Fruit fly (Drosophila melanogaster) whole organism, embryonic: ENCODE data around the gene sisA.
A peak's percentile ranks its signal among the peaks of the same experiment; 100 is the strongest.

Source experiments
- ATbp ChIP-seq: fragments of 200-800 bp; sonication (Bioruptor generic); optimal IDR thresholded peaks from 2 replicates; lab custom pipeline; 2017; ENCODE audit warnings: missing biosample characterization, mild to moderate bottlenecking, missing genetic modification characterization, missing genetic modification reagents
- Atf6 ChIP-seq: fragments of 200-800 bp; sonication (Bioruptor generic); IDR thresholded peaks from 2 replicates; pipeline ENCODE4 v1.3.6; 2022; ENCODE audit warnings: missing biosample characterization, missing genetic modification characterization
- Bteb2 ChIP-seq: fragments of 200-800 bp; sonication (Bioruptor generic); optimal IDR thresholded peaks from 2 replicates; lab custom pipeline; 2016; ENCODE audit warnings: missing biosample characterization, missing genetic modification characterization
- C15 ChIP-seq: fragments of 200-800 bp; sonication (Bioruptor generic); IDR thresholded peaks from 3 replicates; pipeline ENCODE4 v1.3.6; 2022; ENCODE audit warnings: missing biosample characterization, missing genetic modification characterization
- CG10366 ChIP-seq: fragments of 200-800 bp; sonication (Bioruptor generic); IDR thresholded peaks from 2 replicates; pipeline ENCODE4 v1.3.6; 2022; ENCODE audit warnings: missing biosample characterization, missing genetic modification characterization
- CG11085 ChIP-seq: fragments of 200-800 bp; sonication (Bioruptor generic); IDR thresholded peaks from 2 replicates; pipeline ENCODE4 v1.3.6; 2022; ENCODE audit warnings: missing biosample characterization, missing genetic modification characterization
- CG12155 ChIP-seq: fragments of 200-800 bp; sonication (Bioruptor generic); optimal IDR thresholded peaks from 3 replicates; lab custom pipeline; 2016; ENCODE audit warnings: missing biosample characterization, missing genetic modification characterization
- CG12769 ChIP-seq: fragments of 200-800 bp; sonication (Bioruptor generic); optimal IDR thresholded peaks from 2 replicates; lab custom pipeline; 2019; ENCODE audit warnings: missing biosample characterization, mild to moderate bottlenecking, missing genetic modification characterization, moderate library complexity
- CG13123 ChIP-seq: fragments of 200-800 bp; sonication (Bioruptor generic); optimal IDR thresholded peaks from 2 replicates; lab custom pipeline; 2016; ENCODE audit warnings: missing biosample characterization, missing genetic modification characterization
- CG13287 ChIP-seq: fragments of 200-800 bp; sonication (Bioruptor generic); IDR thresholded peaks from 2 replicates; pipeline ENCODE4 v1.3.6; 2022; ENCODE audit warnings: missing biosample characterization, missing genetic modification characterization; ENCODE audit not compliant: partially characterized antibody
- CG14441 ChIP-seq: fragments of 200-800 bp; sonication (Bioruptor generic); IDR thresholded peaks from 2 replicates; pipeline ENCODE4 v1.3.6; 2022; ENCODE audit warnings: missing biosample characterization, missing genetic modification characterization
- CG15011 ChIP-seq: fragments of 200-800 bp; sonication (Bioruptor generic); optimal IDR thresholded peaks from 3 replicates; lab custom pipeline; 2018; ENCODE audit warnings: missing biosample characterization, mild to moderate bottlenecking, missing genetic modification characterization
- CG15269 ChIP-seq: fragments of 200-800 bp; sonication (Bioruptor generic); optimal IDR thresholded peaks from 2 replicates; lab custom pipeline; 2018; ENCODE audit warnings: missing biosample characterization, mild to moderate bottlenecking, missing genetic modification characterization, moderate library complexity
- CG1603 ChIP-seq: fragments of 200-800 bp; sonication (Bioruptor generic); optimal IDR thresholded peaks from 2 replicates; lab custom pipeline; 2019; ENCODE audit warnings: missing biosample characterization, mild to moderate bottlenecking, missing genetic modification characterization, moderate library complexity
- CG17361 ChIP-seq: fragments of 200-800 bp; sonication (Bioruptor generic); IDR thresholded peaks from 3 replicates; pipeline ENCODE4 v1.3.6; 2022; ENCODE audit warnings: missing biosample characterization, missing genetic modification characterization
- CG2712 ChIP-seq: fragments of 200-800 bp; optimal IDR thresholded peaks from 3 replicates; lab custom pipeline; 2019; ENCODE audit warnings: missing biosample characterization, mild to moderate bottlenecking, missing genetic modification characterization, moderate library complexity
- CG30403 ChIP-seq: fragments of 200-800 bp; sonication (Bioruptor generic); optimal IDR thresholded peaks from 3 replicates; lab custom pipeline; 2016; ENCODE audit warnings: missing biosample characterization, missing genetic modification characterization
- CG32532 ChIP-seq: fragments of 200-800 bp; sonication (Bioruptor generic); IDR thresholded peaks from 2 replicates; pipeline ENCODE4 v1.3.6; 2022; ENCODE audit warnings: missing biosample characterization, missing genetic modification characterization
- CG32772 ChIP-seq: fragments of 200-800 bp; sonication (Bioruptor generic); IDR thresholded peaks from 2 replicates; pipeline ENCODE4 v1.3.6; 2022; ENCODE audit warnings: missing biosample characterization, missing genetic modification characterization
- CG5180 ChIP-seq: fragments of 200-800 bp; sonication (Bioruptor generic); optimal IDR thresholded peaks from 3 replicates; lab custom pipeline; 2017; ENCODE audit warnings: missing biosample characterization, missing genetic modification characterization, mild to moderate bottlenecking, moderate library complexity, missing genetic modification reagents
- CG7357 ChIP-seq: fragments of 200-800 bp; sonication (Bioruptor generic); IDR thresholded peaks from 3 replicates; pipeline ENCODE4 v1.3.6; 2022; ENCODE audit warnings: missing biosample characterization, missing genetic modification characterization
- CG7839 ChIP-seq: fragments of 200-800 bp; sonication (Bioruptor generic); optimal IDR thresholded peaks from 3 replicates; lab custom pipeline; 2018; ENCODE audit warnings: missing biosample characterization, mild to moderate bottlenecking, missing genetic modification characterization, moderate library complexity
- CG7928 ChIP-seq: fragments of 200-800 bp; sonication (Bioruptor generic); optimal IDR thresholded peaks from 2 replicates; lab custom pipeline; 2017; ENCODE audit warnings: missing biosample characterization, mild to moderate bottlenecking, missing genetic modification characterization
- CG7987 ChIP-seq: fragments of 200-800 bp; sonication (Bioruptor generic); optimal IDR thresholded peaks from 2 replicates; lab custom pipeline; 2018; ENCODE audit warnings: missing biosample characterization, mild to moderate bottlenecking, missing genetic modification characterization, moderate library complexity
- CG8281 ChIP-seq: fragments of 200-800 bp; sonication (Bioruptor generic); optimal IDR thresholded peaks from 2 replicates; lab custom pipeline; 2018; ENCODE audit warnings: missing biosample characterization, mild to moderate bottlenecking, missing genetic modification characterization, moderate library complexity
- Dfd ChIP-seq, 2 experiments: fragments of >200 bp; optimal IDR thresholded peaks; 2 replicates each; lab custom pipeline; 2017; ENCODE audit warnings: missing biosample characterization in 2 of 2, missing genetic modification characterization in 2 of 2
- Doc3 ChIP-seq: fragments of 200-800 bp; sonication (Bioruptor generic); IDR thresholded peaks from 3 replicates; pipeline ENCODE4 v1.3.6; 2022; ENCODE audit warnings: missing biosample characterization, missing genetic modification characterization; ENCODE audit not compliant: partially characterized antibody
- Drgx ChIP-seq: fragments of 200-800 bp; sonication (Bioruptor generic); IDR thresholded peaks from 2 replicates; pipeline ENCODE4 v1.3.6; 2022; ENCODE audit warnings: missing biosample characterization, missing genetic modification characterization
- Fer3 ChIP-seq: fragments of 200-800 bp; sonication (Bioruptor generic); optimal IDR thresholded peaks from 2 replicates; lab custom pipeline; 2018; ENCODE audit warnings: missing biosample characterization, mild to moderate bottlenecking, missing genetic modification characterization, moderate library complexity
- HLH3B ChIP-seq: fragments of 200-800 bp; sonication (Bioruptor generic); IDR thresholded peaks from 2 replicates; pipeline ENCODE4 v1.3.6; 2022; ENCODE audit warnings: missing biosample characterization, missing genetic modification characterization
- Hand ChIP-seq: fragments of 200-800 bp; sonication (Bioruptor generic); optimal IDR thresholded peaks from 2 replicates; lab custom pipeline; 2017; ENCODE audit warnings: mild to moderate bottlenecking, missing biosample characterization, missing genetic modification reagents, missing genetic modification characterization
- HmgZ ChIP-seq: fragments of 200-800 bp; sonication (Bioruptor generic); optimal IDR thresholded peaks from 2 replicates; lab custom pipeline; 2018; ENCODE audit warnings: missing biosample characterization, mild to moderate bottlenecking, missing genetic modification characterization
- Mad ChIP-seq: fragments of 200-800 bp; sonication (Bioruptor generic); optimal IDR thresholded peaks from 2 replicates; lab custom pipeline; 2016; ENCODE audit warnings: missing biosample characterization, missing genetic modification characterization
- Meics ChIP-seq: fragments of 200-800 bp; sonication (Bioruptor generic); optimal IDR thresholded peaks from 2 replicates; lab custom pipeline; 2017; ENCODE audit warnings: missing biosample characterization, mild to moderate bottlenecking, missing genetic modification characterization
- NFAT ChIP-seq: fragments of 200-800 bp; sonication (Bioruptor generic); IDR thresholded peaks from 2 replicates; pipeline ENCODE4 v1.3.6; 2022; ENCODE audit warnings: missing biosample characterization, missing genetic modification characterization
- Rx ChIP-seq: fragments of 200-800 bp; sonication (Bioruptor generic); IDR thresholded peaks from 2 replicates; pipeline ENCODE4 v1.3.6; 2022; ENCODE audit warnings: missing biosample characterization, missing genetic modification characterization
- Taf1 ChIP-seq: fragments of 200-800 bp; sonication (Bioruptor generic); IDR thresholded peaks from 2 replicates; pipeline ENCODE4 v1.3.6; 2022; ENCODE audit warnings: missing biosample characterization, missing genetic modification characterization
- chif ChIP-seq, 2 experiments: fragments of 200-800 bp; sonication (Bioruptor generic); optimal IDR thresholded peaks; 3 replicates each; lab custom pipeline; 2016; ENCODE audit warnings: missing biosample characterization in 2 of 2, missing genetic modification characterization in 2 of 2
- fu2 ChIP-seq: fragments of 200-800 bp; sonication (Bioruptor generic); optimal IDR thresholded peaks from 2 replicates; lab custom pipeline; 2016; ENCODE audit warnings: missing biosample characterization, missing genetic modification characterization
- klu ChIP-seq: fragments of 200-800 bp; sonication (Bioruptor generic); IDR thresholded peaks from 2 replicates; pipeline ENCODE4 v1.3.6; 2022; ENCODE audit warnings: missing biosample characterization, missing genetic modification characterization
- lmd ChIP-seq: fragments of 200-800 bp; sonication (Bioruptor generic); IDR thresholded peaks from 2 replicates; pipeline ENCODE4 v1.3.6; 2022; ENCODE audit warnings: missing biosample characterization, missing genetic modification characterization
- mld ChIP-seq: fragments of 200-800 bp; sonication (Bioruptor generic); IDR thresholded peaks from 3 replicates; pipeline ENCODE4 v1.3.6; 2022; ENCODE audit warnings: missing biosample characterization, missing genetic modification characterization; ENCODE audit not compliant: partially characterized antibody
- ranshi ChIP-seq: fragments of 200-800 bp; sonication (Bioruptor generic); IDR thresholded peaks from 2 replicates; pipeline ENCODE4 v1.3.6; 2022; ENCODE audit warnings: missing biosample characterization, missing genetic modification characterization
- rib ChIP-seq: fragments of 200-800 bp; sonication (Bioruptor generic); IDR thresholded peaks from 2 replicates; pipeline ENCODE4 v1.3.6; 2022; ENCODE audit warnings: missing biosample characterization, missing genetic modification characterization
- row ChIP-seq: fragments of 200-800 bp; sonication (Bioruptor generic); IDR thresholded peaks from 3 replicates; pipeline ENCODE4 v1.3.6; 2022; ENCODE audit warnings: missing biosample characterization, missing genetic modification characterization
- sens ChIP-seq: fragments of 200-800 bp; sonication (Bioruptor generic); peaks from one replicate; lab custom pipeline; 2016; ENCODE audit warnings: missing biosample characterization, missing genetic modification characterization
- sens-2 ChIP-seq: fragments of 200-800 bp; sonication (Bioruptor generic); IDR thresholded peaks from 2 replicates; pipeline ENCODE4 v1.3.6; 2022; ENCODE audit warnings: missing biosample characterization, missing genetic modification characterization
- seq ChIP-seq: fragments of 200-800 bp; sonication (Bioruptor generic); IDR thresholded peaks from 2 replicates; pipeline ENCODE4 v1.3.6; 2022; ENCODE audit warnings: missing biosample characterization, missing genetic modification characterization
- sima ChIP-seq: fragments of 200-800 bp; sonication (Bioruptor generic); optimal IDR thresholded peaks from 2 replicates; lab custom pipeline; 2016; ENCODE audit warnings: missing biosample characterization, missing genetic modification characterization
- sisA ChIP-seq: fragments of 200-800 bp; sonication (Bioruptor generic); IDR thresholded peaks from 2 replicates; pipeline ENCODE4 v1.3.6; 2022; ENCODE audit warnings: missing biosample characterization, missing genetic modification characterization
- zen ChIP-seq: fragments of 200-800 bp; sonication (Bioruptor generic); optimal IDR thresholded peaks from 3 replicates; lab custom pipeline; 2018; ENCODE audit warnings: missing biosample characterization, mild to moderate bottlenecking, missing genetic modification characterization, moderate library complexity

sisA gene

dm6 chrX:11370792-11371191 lies 48.6 kb upstream of the sisA start (continued):
- TF ChIP-seq CG7357 (GFP tag; lab: Robert Waterston, UW) (peak; percentile 56; the same call in 2 of the 3 replicates), CG15269 (no peak), sens-2 (GFP tag; lab: Robert Waterston, UW) (no peak), CG13123 (no peak), CG11085 (GFP tag; lab: Robert Waterston, UW) (no peak; the same call in 1 of the 2 replicates), sima (no peak), seq (peak; percentile 28; the same call in 1 of the 2 replicates), zen (tag; lab: Kevin White, UChicago) (no peak), Drgx (peak; percentile 70), CG7928 (GFP tag; lab: Kevin White, UChicago) (no peak), Atf6 (GFP tag; lab: Robert Waterston, UW) (peak; percentile 60), CG7839 (tag; lab: Kevin White, UChicago) (no peak), C15 (GFP tag; lab: Robert Waterston, UW) (0 out of 3 replicates have a peak, but pooled peaks have one; percentile 37), CG1603 (tag; lab: Kevin White, UChicago) (peak; percentile 11), NFAT (GFP tag; lab: Robert Waterston, UW) (0 out of 2 replicates have a peak, but pooled peaks have one; percentile 30), CG10366 (GFP tag; lab: Robert Waterston, UW) (peak; percentile 52), CG12769 (peak; percentile 39), ranshi (GFP tag; lab: Robert Waterston, UW) (0 out of 2 replicates have a peak, but pooled peaks have one; percentile 41), CG8281 (tag; lab: Kevin White, UChicago) (no peak), CG13287 (GFP tag; lab: Robert Waterston, UW) (no peak), Fer3 (tag; lab: Kevin White, UChicago) (no peak), HmgZ (tag; lab: Kevin White, UChicago) (no peak), CG32772 (GFP tag; lab: Robert Waterston, UW) (peak; percentile 30; the same call in 1 of the 2 replicates), row (GFP tag; lab: Robert Waterston, UW) (peak; percentile 64), CG2712 (peak; percentile 30), CG12155 (GFP tag; lab: Kevin White, UChicago) (no peak), CG5180 (GFP tag; lab: Kevin White, UChicago) (no peak), Doc3 (GFP tag; lab: Robert Waterston, UW) (no peak), sisA (GFP tag; lab: Robert Waterston, UW) (peak; percentile 49), CG17361 (GFP tag; lab: Robert Waterston, UW) (peak; percentile 39; the same call in 1 of the 3 replicates), HLH3B (GFP tag; lab: Robert Waterston, UW) (peak; percentile 39; the same call in 1 of the 2 replicates), mld (no peak), sens (GFP tag; lab: Kevin White, UChicago) (peak; percentile 79), klu (GFP tag; lab: Robert Waterston, UW) (no peak), Mad (no peak), rib (GFP tag; lab: Robert Waterston, UW) (0 out of 2 replicates have a peak, but pooled peaks have one; percentile 35), Taf1 (GFP tag; lab: Robert Waterston, UW) (peak; percentile 54; the same call in 1 of the 2 replicates), Dfd (GFP tag; optimal IDR thresholded peaks at IDR 0.05; lab: Kevin White, UChicago) (peak in 1 of 2 experiments; percentile 5), CG15011 (GFP tag; lab: Kevin White, UChicago) (no peak), lmd (GFP tag; lab: Robert Waterston, UW) (peak; percentile 64), CG7987 (GFP tag; lab: Kevin White, UChicago) (no peak), CG30403 (GFP tag; lab: Kevin White, UChicago) (peak; percentile 20), CG14441 (GFP tag; lab: Robert Waterston, UW) (peak; percentile 51), Rx (no peak), chif (GFP tag; optimal IDR thresholded peaks at IDR 0.05; lab: Kevin White, UChicago) (peak in 1 of 2 experiments; percentile 3), CG32532 (GFP tag; lab: Robert Waterston, UW) (peak; percentile 57), fu2 (GFP tag; lab: Kevin White, UChicago) (no peak), Hand (GFP tag; lab: Kevin White, UChicago) (no peak), Meics (peak; percentile 3), Bteb2 (GFP tag; lab: Kevin White, UChicago) (no peak), ATbp (GFP tag; lab: Kevin White, UChicago) (no peak)
